Fruit fly (Drosophila melanogaster) whole organism, embryonic: ENCODE results near the gene Cnep1r2.
A peak's percentile ranks its signal among the peaks of the same experiment; 100 is the strongest.

Source experiments
- Antp ChIP-seq: fragments of 200-800 bp; sonication (Bioruptor generic); optimal IDR thresholded peaks from 3 replicates; lab custom pipeline; 2016; ENCODE audit warnings: missing biosample characterization, missing genetic modification characterization
- CG10565 ChIP-seq: fragments of 200-800 bp; sonication (Bioruptor generic); optimal IDR thresholded peaks from 3 replicates; lab custom pipeline; 2016; ENCODE audit warnings: missing biosample characterization, mild to moderate bottlenecking, missing genetic modification characterization
- CG11085 ChIP-seq: fragments of 200-800 bp; sonication (Bioruptor generic); IDR thresholded peaks from 2 replicates; pipeline ENCODE4 v1.3.6; 2022; ENCODE audit warnings: missing biosample characterization, missing genetic modification characterization
- CG11560 ChIP-seq: fragments of 200-800 bp; sonication (Bioruptor generic); IDR thresholded peaks from 3 replicates; pipeline ENCODE4 v1.3.6; 2022; ENCODE audit warnings: missing biosample characterization, missing genetic modification characterization
- CG14710 ChIP-seq: fragments of 200-800 bp; sonication (Bioruptor generic); optimal IDR thresholded peaks from 3 replicates; lab custom pipeline; 2019; ENCODE audit warnings: missing biosample characterization, mild to moderate bottlenecking, missing genetic modification characterization, moderate library complexity
- CG15269 ChIP-seq: fragments of 200-800 bp; sonication (Bioruptor generic); optimal IDR thresholded peaks from 2 replicates; lab custom pipeline; 2018; ENCODE audit warnings: missing biosample characterization, mild to moderate bottlenecking, missing genetic modification characterization, moderate library complexity
- CG1602 ChIP-seq: fragments of 200-800 bp; sonication (Bioruptor generic); optimal IDR thresholded peaks from 3 replicates; lab custom pipeline; 2016; ENCODE audit warnings: missing biosample characterization, missing genetic modification characterization
- CG3847 ChIP-seq: fragments of 200-800 bp; sonication (Bioruptor generic); IDR thresholded peaks from 2 replicates; pipeline ENCODE4 v1.3.6; 2022; ENCODE audit warnings: missing biosample characterization, missing genetic modification characterization
- CG4707 ChIP-seq: fragments of 200-800 bp; sonication (Bioruptor generic); optimal IDR thresholded peaks from 2 replicates; lab custom pipeline; 2018; ENCODE audit warnings: missing biosample characterization, mild to moderate bottlenecking, missing genetic modification characterization, moderate library complexity
- CG5245 ChIP-seq: fragments of 200-800 bp; sonication (Bioruptor generic); optimal IDR thresholded peaks from 3 replicates; lab custom pipeline; 2016; ENCODE audit warnings: missing biosample characterization, missing genetic modification characterization
- CG6654 ChIP-seq: fragments of 200-800 bp; sonication (Bioruptor generic); optimal IDR thresholded peaks from 2 replicates; lab custom pipeline; 2017; ENCODE audit warnings: missing biosample characterization, mild to moderate bottlenecking, missing genetic modification characterization
- CG6683 ChIP-seq: fragments of 200-800 bp; sonication (Bioruptor generic); optimal IDR thresholded peaks from 2 replicates; lab custom pipeline; 2017; ENCODE audit warnings: missing biosample characterization, mild to moderate bottlenecking, missing genetic modification characterization, missing genetic modification reagents
- CG8765 ChIP-seq: fragments of 200-800 bp; sonication (Bioruptor generic); IDR thresholded peaks from 2 replicates; pipeline ENCODE4 v1.3.6; 2022; ENCODE audit warnings: missing biosample characterization, missing genetic modification characterization
- CG8944 ChIP-seq: fragments of 200-800 bp; sonication (Bioruptor generic); optimal IDR thresholded peaks from 3 replicates; lab custom pipeline; 2016; ENCODE audit warnings: missing biosample characterization, missing genetic modification characterization
- CG9727 ChIP-seq: fragments of 200-800 bp; sonication (Bioruptor generic); optimal IDR thresholded peaks from 3 replicates; lab custom pipeline; 2017; ENCODE audit warnings: missing biosample characterization, mild to moderate bottlenecking, missing genetic modification characterization
- Chrac-16 ChIP-seq: fragments of 200-800 bp; sonication (Bioruptor generic); optimal IDR thresholded peaks from 3 replicates; lab custom pipeline; 2016; ENCODE audit warnings: missing biosample characterization, missing genetic modification characterization
- CkIIα-i1 ChIP-seq: fragments of 200-800 bp; sonication (Bioruptor generic); IDR thresholded peaks from 2 replicates; pipeline ENCODE4 v1.3.6; 2022; ENCODE audit warnings: missing biosample characterization, missing genetic modification characterization
- CoRest ChIP-seq: fragments of 200-800 bp; sonication (Bioruptor generic); optimal IDR thresholded peaks from 3 replicates; lab custom pipeline; 2018; ENCODE audit warnings: missing biosample characterization, mild to moderate bottlenecking, missing genetic modification characterization, moderate library complexity
- HHEX ChIP-seq: fragments of 200-800 bp; sonication (Bioruptor generic); optimal IDR thresholded peaks from 3 replicates; lab custom pipeline; 2017; ENCODE audit warnings: missing biosample characterization, mild to moderate bottlenecking, missing genetic modification characterization, missing genetic modification reagents
- Max ChIP-seq: fragments of 200-800 bp; sonication (Bioruptor generic); optimal IDR thresholded peaks from 2 replicates; lab custom pipeline; 2016; ENCODE audit warnings: missing biosample characterization, mild to moderate bottlenecking, missing genetic modification characterization
- Neu2 ChIP-seq: fragments of 200-800 bp; sonication (Bioruptor generic); optimal IDR thresholded peaks from 3 replicates; lab custom pipeline; 2016; ENCODE audit warnings: missing biosample characterization, missing genetic modification characterization, borderline replicate concordance
- NfI ChIP-seq: fragments of 200-800 bp; sonication (Bioruptor generic); optimal IDR thresholded peaks from 3 replicates; lab custom pipeline; 2018; ENCODE audit warnings: missing biosample characterization, mild to moderate bottlenecking, missing genetic modification characterization, moderate library complexity
- Oli ChIP-seq: fragments of 200-800 bp; sonication (Bioruptor generic); optimal IDR thresholded peaks from 2 replicates; lab custom pipeline; 2018; ENCODE audit warnings: missing biosample characterization, mild to moderate bottlenecking, missing genetic modification characterization, moderate library complexity
- Rx ChIP-seq: fragments of 200-800 bp; sonication (Bioruptor generic); IDR thresholded peaks from 2 replicates; pipeline ENCODE4 v1.3.6; 2022; ENCODE audit warnings: missing biosample characterization, missing genetic modification characterization
- Stat92E ChIP-seq, 3 experiments: fragments of >200 bp in 2 of 3; fragments of 200-800 bp in 1 of 3; sonication (Bioruptor generic) in 1 of 3; optimal IDR thresholded peaks; 2 replicates each; lab custom pipeline; 2017 to 2019; ENCODE audit warnings: missing biosample characterization in 3 of 3, missing genetic modification characterization in 3 of 3, mild to moderate bottlenecking in 1 of 3, moderate library complexity in 1 of 3
- TFAM ChIP-seq: fragments of 200-800 bp; sonication (Bioruptor generic); optimal IDR thresholded peaks from 2 replicates; lab custom pipeline; 2017; ENCODE audit warnings: missing biosample characterization, missing genetic modification characterization, inconsistent platforms
- Xbp1 ChIP-seq: fragments of 200-800 bp; sonication (Bioruptor generic); optimal IDR thresholded peaks from 3 replicates; lab custom pipeline; 2016; ENCODE audit warnings: missing biosample characterization, mild to moderate bottlenecking, missing genetic modification characterization
- Xrp1 ChIP-seq: fragments of 200-800 bp; sonication (Bioruptor generic); IDR thresholded peaks from 2 replicates; pipeline ENCODE4 v1.3.6; 2022; ENCODE audit warnings: missing biosample characterization, missing genetic modification characterization
- YL-1 ChIP-seq: fragments of 200-800 bp; sonication (Bioruptor generic); optimal IDR thresholded peaks from 3 replicates; lab custom pipeline; 2017; ENCODE audit warnings: missing biosample characterization, mild to moderate bottlenecking, missing genetic modification characterization
- bcd ChIP-seq: fragments of 200-800 bp; sonication (Bioruptor generic); optimal IDR thresholded peaks from 2 replicates; lab custom pipeline; 2017; ENCODE audit warnings: missing biosample characterization, mild to moderate bottlenecking, missing genetic modification characterization
- bowl ChIP-seq: fragments of 200-800 bp; sonication (Bioruptor generic); IDR thresholded peaks from 2 replicates; pipeline ENCODE4 v1.3.6; 2022; ENCODE audit warnings: missing biosample characterization, missing genetic modification characterization
- dpn ChIP-seq, 2 experiments: fragments of 200-800 bp; sonication (Bioruptor generic); optimal IDR thresholded peaks; 3 replicates each; lab custom pipeline; 2016; ENCODE audit warnings: missing biosample characterization in 2 of 2, missing genetic modification characterization in 2 of 2
- gce ChIP-seq: fragments of 200-800 bp; sonication (Bioruptor generic); IDR thresholded peaks from 3 replicates; pipeline ENCODE4 v1.3.6; 2022; ENCODE audit warnings: missing biosample characterization, missing genetic modification characterization
- grau ChIP-seq: fragments of 200-800 bp; optimal IDR thresholded peaks from 3 replicates; lab custom pipeline; 2019; ENCODE audit warnings: missing biosample characterization, mild to moderate bottlenecking, missing genetic modification characterization, moderate library complexity
- grn ChIP-seq: fragments of 200-800 bp; sonication (Bioruptor generic); optimal IDR thresholded peaks from 3 replicates; lab custom pipeline; 2017; ENCODE audit warnings: missing biosample characterization, missing genetic modification characterization
- lmd ChIP-seq: fragments of 200-800 bp; sonication (Bioruptor generic); IDR thresholded peaks from 2 replicates; pipeline ENCODE4 v1.3.6; 2022; ENCODE audit warnings: missing biosample characterization, missing genetic modification characterization
- mam ChIP-seq: fragments of 200-800 bp; sonication (Bioruptor generic); optimal IDR thresholded peaks from 3 replicates; lab custom pipeline; 2016; ENCODE audit warnings: missing biosample characterization, missing genetic modification characterization
- nmo ChIP-seq: fragments of 200-800 bp; sonication (Bioruptor generic); optimal IDR thresholded peaks from 2 replicates; lab custom pipeline; 2018; ENCODE audit warnings: missing biosample characterization, mild to moderate bottlenecking, missing genetic modification characterization, moderate library complexity
- pan ChIP-seq, 4 experiments: fragments of >200 bp in 3 of 4; fragments of 200-800 bp in 1 of 4; sonication (Bioruptor generic) in 1 of 4; optimal IDR thresholded peaks in 3 of 4; IDR thresholded peaks in 1 of 4; 2 replicates each; pipeline versions ENCODE4 v1.3.6 to Lab custom; 2017 to 2022; ENCODE audit warnings: missing biosample characterization in 2 of 4, missing genetic modification characterization in 2 of 4, mixed read lengths in 1 of 4
- phol ChIP-seq: fragments of 200-800 bp; sonication (Bioruptor generic); optimal IDR thresholded peaks from 3 replicates; lab custom pipeline; 2018; ENCODE audit warnings: missing biosample characterization, mild to moderate bottlenecking, missing genetic modification characterization, moderate library complexity
- pita ChIP-seq: fragments of 200-800 bp; sonication (Bioruptor generic); optimal IDR thresholded peaks from 2 replicates; lab custom pipeline; 2017; ENCODE audit warnings: missing biosample characterization, mild to moderate bottlenecking, missing genetic modification characterization
- ranshi ChIP-seq: fragments of 200-800 bp; sonication (Bioruptor generic); IDR thresholded peaks from 2 replicates; pipeline ENCODE4 v1.3.6; 2022; ENCODE audit warnings: missing biosample characterization, missing genetic modification characterization
- salm ChIP-seq: fragments of 200-800 bp; sonication (Bioruptor generic); optimal IDR thresholded peaks from 2 replicates; lab custom pipeline; 2018; ENCODE audit warnings: missing biosample characterization, mild to moderate bottlenecking, missing genetic modification characterization
- sc ChIP-seq, 3 experiments: fragments of >200 bp in 2 of 3; fragments of 200-800 bp in 1 of 3; sonication (Bioruptor generic) in 1 of 3; optimal IDR thresholded peaks; 2 replicates in 2 of 3; 3 replicates in 1 of 3; lab custom pipeline; 2017; ENCODE audit warnings: mild to moderate bottlenecking in 1 of 3, missing biosample characterization in 1 of 3, missing genetic modification characterization in 1 of 3, missing genetic modification reagents in 1 of 3
- sens ChIP-seq: fragments of 200-800 bp; sonication (Bioruptor generic); peaks from one replicate; lab custom pipeline; 2016; ENCODE audit warnings: missing biosample characterization, missing genetic modification characterization
- sna ChIP-seq: fragments of 200-800 bp; sonication (Bioruptor generic); IDR thresholded peaks from 2 replicates; pipeline ENCODE4 v1.3.6; 2022; ENCODE audit warnings: missing biosample characterization, missing genetic modification characterization; ENCODE audit not compliant: partially characterized antibody
- stc ChIP-seq: fragments of 200-800 bp; sonication (Bioruptor generic); IDR thresholded peaks from 2 replicates; pipeline ENCODE4 v1.3.6; 2022; ENCODE audit warnings: missing biosample characterization, missing genetic modification characterization
- tio ChIP-seq: fragments of 200-800 bp; sonication (Bioruptor generic); optimal IDR thresholded peaks from 2 replicates; lab custom pipeline; 2017; ENCODE audit warnings: missing biosample characterization, missing genetic modification characterization, inconsistent platforms
- unc-4 ChIP-seq: fragments of 200-800 bp; sonication (Bioruptor generic); IDR thresholded peaks from 2 replicates; pipeline ENCODE4 v1.3.6; 2022; ENCODE audit warnings: missing biosample characterization, missing genetic modification characterization; ENCODE audit not compliant: partially characterized antibody

The Cnep1r2 gene

DNA sequence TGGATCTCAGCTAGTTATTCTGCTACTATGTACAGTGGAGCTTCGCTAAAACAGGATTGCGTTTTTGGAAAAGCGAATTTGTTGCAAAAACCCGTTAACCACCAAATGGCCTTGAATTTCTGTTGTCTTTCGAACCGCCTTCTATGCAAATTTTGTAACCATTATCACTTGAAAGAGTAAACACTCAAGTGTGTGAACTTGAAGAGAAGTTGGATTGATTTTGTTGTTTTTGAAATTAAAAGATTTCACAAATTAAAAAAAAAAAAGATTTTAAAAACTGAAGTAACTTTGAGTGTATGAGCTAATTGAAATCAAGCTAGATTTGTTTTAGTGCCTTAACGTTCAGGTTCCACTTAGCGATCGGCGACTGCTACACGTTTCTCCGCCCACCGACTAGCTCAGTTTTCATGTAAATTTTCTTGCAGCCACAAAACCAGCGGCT lies 46.0 kb downstream of the Cnep1r2 start (continued):
- TF ChIP-seq phol (tag; lab: Kevin White, UChicago) (peak; percentile 81), CG8765 (GFP tag; lab: Robert Waterston, UW) (no peak), pan (optimal IDR thresholded peaks at IDR 0.05; lab: Kevin White, UChicago) (no peak), pan (GFP tag; optimal IDR thresholded peaks at IDR 0.05 in 1 of 2, IDR thresholded peaks at IDR 0.05 in 1 of 2) (peak in 1 of 2 experiments; percentile 81), CkIIα-i1 (GFP tag; lab: Robert Waterston, UW) (no peak), tio (GFP tag; lab: Kevin White, UChicago) (no peak), CG10565 (GFP tag; lab: Kevin White, UChicago) (no peak), CG11085 (GFP tag; lab: Robert Waterston, UW) (no peak), CG11560 (peak; percentile 61; the same call in 1 of the 3 replicates), stc (GFP tag; lab: Robert Waterston, UW) (peak; percentile 68; the same call in 1 of the 2 replicates), TFAM (no peak), NfI (peak; percentile 46), Xrp1 (GFP tag; lab: Robert Waterston, UW) (peak; percentile 65), Xbp1 (GFP tag; lab: Kevin White, UChicago) (peak; percentile 65), Chrac-16 (GFP tag; lab: Kevin White, UChicago) (peak; percentile 32), dpn (GFP tag; optimal IDR thresholded peaks at IDR 0.05; lab: Kevin White, UChicago) (peak; percentile 53 to 74), unc-4 (no peak), sc (optimal IDR thresholded peaks at IDR 0.05; lab: Kevin White, UChicago) (no peak), sc (GFP tag; optimal IDR thresholded peaks at IDR 0.05; lab: Kevin White, UChicago) (peak; percentile 28), sna (0 out of 2 replicates have a peak, but pooled peaks have one; percentile 15), lmd (peak; percentile 75), HHEX (GFP tag; lab: Kevin White, UChicago) (peak; percentile 78), Neu2 (GFP tag; lab: Kevin White, UChicago) (no peak), CG6654 (GFP tag; lab: Kevin White, UChicago) (peak; percentile 58), CG9727 (GFP tag; lab: Kevin White, UChicago) (peak; percentile 67), CG6683 (GFP tag; lab: Kevin White, UChicago) (peak; percentile 18), Oli (tag; lab: Kevin White, UChicago) (peak; percentile 80), nmo (GFP tag; lab: Kevin White, UChicago) (peak; percentile 83), mam (peak; percentile 59), Rx (GFP tag; lab: Robert Waterston, UW) (peak; percentile 68), Antp (GFP tag; lab: Kevin White, UChicago) (peak; percentile 70), grau (tag; lab: Kevin White, UChicago) (peak; percentile 91), Max (GFP tag; lab: Kevin White, UChicago) (no peak), grn (GFP tag; lab: Kevin White, UChicago) (no peak), CG3847 (peak; percentile 48), sens (GFP tag; lab: Kevin White, UChicago) (peak; percentile 93), CG15269 (tag; lab: Kevin White, UChicago) (peak; percentile 71), CG1602 (GFP tag; lab: Kevin White, UChicago) (peak; percentile 56), Stat92E (GFP tag; optimal IDR thresholded peaks at IDR 0.05; lab: Kevin White, UChicago) (no peak), bowl (0 out of 2 replicates have a peak, but pooled peaks have one; percentile 35), CG4707 (GFP tag; lab: Kevin White, UChicago) (no peak), salm (tag; lab: Kevin White, UChicago) (no peak), pita (GFP tag; lab: Kevin White, UChicago) (no peak), CoRest (tag; lab: Kevin White, UChicago) (peak; percentile 69), gce (GFP tag; lab: Robert Waterston, UW) (no peak; the same call in 2 of the 3 replicates), bcd (GFP tag; lab: Kevin White, UChicago) (peak; percentile 65), CG5245 (peak; percentile 28), ranshi (peak; percentile 71; the same call in 1 of the 2 replicates), CG14710 (peak; percentile 43), YL-1 (no peak), CG8944 (GFP tag; lab: Kevin White, UChicago) (peak; percentile 51)
